Fruit fly (Drosophila melanogaster) whole organism, prepupa: ENCODE data around the gene CG34034.

Experiments used
- CG10631 ChIP-seq: fragments of 200-800 bp; sonication (Bioruptor generic); optimal IDR thresholded peaks from 2 replicates; lab custom pipeline; 2016; ENCODE audit warnings: missing biosample characterization, missing genetic modification characterization
- CG11762 ChIP-seq: fragments of 200-800 bp; sonication (Bioruptor generic); optimal IDR thresholded peaks from 3 replicates; lab custom pipeline; 2016; ENCODE audit warnings: missing biosample characterization, missing genetic modification characterization; ENCODE audit not compliant: insufficient read depth
- CG15336 ChIP-seq: fragments of 200-800 bp; sonication (Bioruptor generic); IDR thresholded peaks from 2 replicates; pipeline ENCODE4 v1.3.6; 2022; ENCODE audit warnings: missing biosample characterization, missing genetic modification characterization
- CG16779 ChIP-seq: fragments of 200-800 bp; sonication (Bioruptor generic); optimal IDR thresholded peaks from 3 replicates; lab custom pipeline; 2017; ENCODE audit warnings: missing biosample characterization, mild to moderate bottlenecking, missing genetic modification characterization
- CG3919 ChIP-seq: fragments of 200-800 bp; sonication (Bioruptor generic); optimal IDR thresholded peaks from 3 replicates; lab custom pipeline; 2016; ENCODE audit warnings: missing biosample characterization, missing genetic modification characterization
- CG6276 ChIP-seq: fragments of 200-800 bp; sonication (Bioruptor generic); optimal IDR thresholded peaks from 2 replicates; lab custom pipeline; 2017; ENCODE audit warnings: missing biosample characterization, mild to moderate bottlenecking, missing genetic modification characterization
- CG6854 ChIP-seq: fragments of 200-800 bp; sonication (Bioruptor generic); optimal IDR thresholded peaks from 2 replicates; lab custom pipeline; 2017; ENCODE audit warnings: missing biosample characterization, mild to moderate bottlenecking, missing genetic modification characterization
- CG7368 ChIP-seq: fragments of 200-800 bp; sonication (Bioruptor generic); optimal IDR thresholded peaks from 3 replicates; lab custom pipeline; 2016; ENCODE audit warnings: missing biosample characterization, missing genetic modification characterization
- CG8119 ChIP-seq: fragments of 200-800 bp; sonication (Bioruptor generic); IDR thresholded peaks from 3 replicates; pipeline ENCODE4 v1.3.6; 2022; ENCODE audit warnings: missing biosample characterization, missing genetic modification characterization
- CG8319 ChIP-seq: fragments of 200-800 bp; sonication (Bioruptor generic); optimal IDR thresholded peaks from 3 replicates; lab custom pipeline; 2016; ENCODE audit warnings: missing biosample characterization, missing genetic modification characterization
- CG8632 ChIP-seq: fragments of 200-800 bp; sonication (Bioruptor generic); optimal IDR thresholded peaks from 3 replicates; lab custom pipeline; 2016; ENCODE audit warnings: missing biosample characterization, missing genetic modification characterization
- CG9139 ChIP-seq: fragments of 200-800 bp; sonication (Bioruptor generic); optimal IDR thresholded peaks from 3 replicates; lab custom pipeline; 2017; ENCODE audit warnings: missing biosample characterization, mild to moderate bottlenecking, missing genetic modification characterization
- Eip78C ChIP-seq: fragments of 200-800 bp; sonication (Bioruptor generic); peaks from one replicate; lab custom pipeline; 2016; ENCODE audit warnings: missing biosample characterization, missing genetic modification characterization
- Eip93F ChIP-seq: fragments of 200-800 bp; sonication (Bioruptor generic); optimal IDR thresholded peaks from 2 replicates; lab custom pipeline; 2016; ENCODE audit warnings: missing biosample characterization, mild to moderate bottlenecking, missing genetic modification characterization
- Met ChIP-seq: fragments of 200-800 bp; sonication (Bioruptor generic); optimal IDR thresholded peaks from 3 replicates; lab custom pipeline; 2016; ENCODE audit warnings: missing biosample characterization, missing genetic modification characterization
- OdsH ChIP-seq: fragments of 200-800 bp; sonication (Bioruptor generic); optimal IDR thresholded peaks from 3 replicates; lab custom pipeline; 2016; ENCODE audit warnings: missing biosample characterization, missing genetic modification characterization
- Sox15 ChIP-seq: fragments of 200-800 bp; sonication (Bioruptor generic); optimal IDR thresholded peaks from 3 replicates; lab custom pipeline; 2016; ENCODE audit warnings: missing biosample characterization, missing genetic modification characterization
- achi ChIP-seq: fragments of 200-800 bp; sonication (Bioruptor generic); optimal IDR thresholded peaks from 3 replicates; lab custom pipeline; 2016; ENCODE audit warnings: missing biosample characterization, missing genetic modification characterization
- esn ChIP-seq: fragments of 200-800 bp; sonication (Bioruptor generic); optimal IDR thresholded peaks from 2 replicates; lab custom pipeline; 2016; ENCODE audit warnings: missing biosample characterization, mild to moderate bottlenecking, missing genetic modification characterization, moderate library complexity
- fd59A ChIP-seq: fragments of 200-800 bp; sonication (Bioruptor generic); optimal IDR thresholded peaks from 2 replicates; lab custom pipeline; 2017; ENCODE audit warnings: missing biosample characterization, mild to moderate bottlenecking, missing genetic modification characterization, missing genetic modification reagents
- fd85E ChIP-seq: fragments of 200-800 bp; sonication (Bioruptor generic); optimal IDR thresholded peaks from 3 replicates; lab custom pipeline; 2016; ENCODE audit warnings: missing biosample characterization, missing genetic modification characterization
- fkh ChIP-seq: fragments of 200-800 bp; sonication (Bioruptor generic); optimal IDR thresholded peaks from 3 replicates; lab custom pipeline; 2017; ENCODE audit warnings: missing biosample characterization, mild to moderate bottlenecking, missing genetic modification characterization, moderate library complexity
- lz ChIP-seq: fragments of 200-800 bp; sonication (Bioruptor generic); optimal IDR thresholded peaks from 3 replicates; lab custom pipeline; 2016; ENCODE audit warnings: missing biosample characterization, missing genetic modification characterization
- pdm3 ChIP-seq: fragments of 200-800 bp; sonication (Bioruptor generic); optimal IDR thresholded peaks from 3 replicates; lab custom pipeline; 2016; ENCODE audit warnings: missing biosample characterization, missing genetic modification characterization
- salr ChIP-seq, 2 experiments: fragments of 200-800 bp; sonication (Bioruptor generic); optimal IDR thresholded peaks; 3 replicates each; lab custom pipeline; 2016 to 2018; ENCODE audit warnings: missing biosample characterization in 2 of 2, missing genetic modification characterization in 2 of 2, mild to moderate bottlenecking in 1 of 2
- ss ChIP-seq, 2 experiments: fragments of 200-800 bp; sonication (Bioruptor generic); optimal IDR thresholded peaks; 2 replicates in 1 of 2; 3 replicates in 1 of 2; lab custom pipeline; 2017 to 2018; ENCODE audit warnings: mild to moderate bottlenecking in 2 of 2, missing biosample characterization in 2 of 2, missing genetic modification characterization in 2 of 2, moderate library complexity in 1 of 2
- svp ChIP-seq: fragments of 200-800 bp; sonication (Bioruptor generic); peaks from one replicate; lab custom pipeline; 2016; ENCODE audit warnings: missing biosample characterization, missing genetic modification characterization
- vri ChIP-seq: fragments of 200-800 bp; sonication (Bioruptor generic); optimal IDR thresholded peaks from 3 replicates; lab custom pipeline; 2016; ENCODE audit warnings: missing biosample characterization, mild to moderate bottlenecking, missing genetic modification characterization

Gene CG34034

dm6 chr3R:21775766-21776165 lies 36.9 kb upstream of the CG34034 start, which contains the start of the genes GABA-B-R2 and CG6800:
TSS of gene GABA-B-R2 (minus strand) at chr3R:21775840.
TSS of gene CG6800 (plus strand) at chr3R:21776138.
- TF ChIP-seq vri (GFP tag; lab: Kevin White, UChicago) = no peak
- peak; percentile 65 for TF ChIP-seq achi (GFP tag; lab: Kevin White, UChicago)

- no peak for TF ChIP-seq Met
- TF ChIP-seq svp (GFP tag; lab: Kevin White, UChicago) = no peak
- TF ChIP-seq lz (GFP tag; lab: Kevin White, UChicago) = no peak
- no peak for TF ChIP-seq CG7368
- TF ChIP-seq fd59A = no peak
Measured at dm6 chr3R:21769218-21769617, 30.3 kb upstream of the CG34034 start, which contains the start of gene Burs. TSS of gene Burs (plus strand) at chr3R:21769518.

- TF ChIP-seq Eip93F (GFP tag; lab: Kevin White, UChicago) = peak; percentile 60
- no peak for TF ChIP-seq pdm3 (GFP tag; lab: Kevin White, UChicago)
- TF ChIP-seq Met = no peak
- TF ChIP-seq vri (GFP tag; lab: Kevin White, UChicago) = peak; percentile 81
- TF ChIP-seq ss (GFP tag; optimal IDR thresholded peaks at IDR 0.05; lab: Kevin White, UChicago) = no peak
- TF ChIP-seq CG9139 (GFP tag; lab: Kevin White, UChicago) = no peak
- no peak for TF ChIP-seq achi (GFP tag; lab: Kevin White, UChicago)
- TF ChIP-seq, all 60 proteins: peak for 2
Measured at dm6 chr3R:21758145-21758856, 19.4 kb upstream of the CG34034 start, which contains the start of gene CG42335. TSS of gene CG42335 (plus strand) at chr3R:21758764.

dm6 chr3R:21757550-21757949 lies 18.6 kb upstream of the CG34034 start:
- TF ChIP-seq Sox15 (GFP tag; lab: Kevin White, UChicago) (no peak), CG3919 (no peak), pdm3 (GFP tag; lab: Kevin White, UChicago) (no peak), OdsH (GFP tag; lab: Kevin White, UChicago) (no peak), CG8632 (GFP tag; lab: Kevin White, UChicago) (no peak), fd85E (GFP tag; lab: Kevin White, UChicago) (no peak), esn (GFP tag; lab: Kevin White, UChicago) (no peak), CG6276 (GFP tag; lab: Kevin White, UChicago) (no peak), Eip93F (GFP tag; lab: Kevin White, UChicago) (no peak), fkh (no peak), CG16779 (no peak), CG11762 (GFP tag; lab: Kevin White, UChicago) (no peak), CG8119 (no peak), achi (GFP tag; lab: Kevin White, UChicago) (no peak), Eip78C (GFP tag; lab: Kevin White, UChicago) (no peak)

- TF ChIP-seq CG15336 = no peak
- no peak for TF ChIP-seq CG8319 (GFP tag; lab: Kevin White, UChicago)
- TF ChIP-seq Eip78C (GFP tag; lab: Kevin White, UChicago) = no peak
- peak; percentile 98 for TF ChIP-seq vri (GFP tag; lab: Kevin White, UChicago)
- no peak for TF ChIP-seq achi (GFP tag; lab: Kevin White, UChicago)
Measured at dm6 chr3R:21753974-21754373, 15.1 kb upstream of the CG34034 start, which contains the start of gene CG31198. TSS of gene CG31198 (plus strand) at chr3R:21754324.

dm6 chr3R:21753099-21753498 lies 14.2 kb upstream of the CG34034 start:
- no peak for TF ChIP-seq CG6854 (GFP tag; lab: Kevin White, UChicago)
- no peak for TF ChIP-seq CG8632 (GFP tag; lab: Kevin White, UChicago)
- no peak for TF ChIP-seq pdm3 (GFP tag; lab: Kevin White, UChicago)
- no peak for TF ChIP-seq salr (GFP tag; optimal IDR thresholded peaks at IDR 0.05; lab: Kevin White, UChicago)
- no peak for TF ChIP-seq achi (GFP tag; lab: Kevin White, UChicago)
- TF ChIP-seq Met = no peak
- no peak for TF ChIP-seq CG10631 (GFP tag; lab: Kevin White, UChicago)
